Worm (Caenorhabditis elegans) whole organism, mixed stage, embryonic: ENCODE results near the gene R04E5.7.

ENCODE experiments used
- M03D4.4 ChIP-seq: sonication (generic microtip); optimal IDR thresholded peaks from 2 replicates; lab custom pipeline; 2017; ENCODE audit warnings: mild to moderate bottlenecking, missing genetic modification characterization, missing compliant biosample characterization
- blmp-1 ChIP-seq: fragments of 150-350 bp; optimal IDR thresholded peaks from 2 replicates; lab custom pipeline; 2014; ENCODE audit warnings: missing biosample characterization, missing genetic modification characterization
- ceh-39 ChIP-seq: fragments of 150-350 bp; optimal IDR thresholded peaks from 2 replicates; lab custom pipeline; 2014; ENCODE audit warnings: missing biosample characterization, missing genetic modification characterization
- ceh-43 ChIP-seq: fragments of 200-800 bp; sonication (Bioruptor generic); optimal IDR thresholded peaks from 2 replicates; lab custom pipeline; 2018; ENCODE audit warnings: mild to moderate bottlenecking, missing genetic modification characterization, moderate library complexity, missing compliant biosample characterization
- ces-1 ChIP-seq: fragments of 150-350 bp; optimal IDR thresholded peaks from 2 replicates; lab custom pipeline; 2014; ENCODE audit warnings: missing biosample characterization, missing genetic modification reagents, missing genetic modification characterization
- cnd-1 ChIP-seq: fragments of 200-800 bp; sonication (Bioruptor generic); optimal IDR thresholded peaks from 2 replicates; lab custom pipeline; 2018; ENCODE audit warnings: mild to moderate bottlenecking, missing genetic modification characterization, missing compliant biosample characterization
- drap-1 ChIP-seq: fragments of 200-800 bp; sonication (Bioruptor generic); optimal IDR thresholded peaks from 3 replicates; lab custom pipeline; 2018; ENCODE audit warnings: mild to moderate bottlenecking, missing genetic modification characterization, missing compliant biosample characterization
- elt-1 ChIP-seq: sonication (generic microtip); optimal IDR thresholded peaks from 2 replicates; lab custom pipeline; 2017; ENCODE audit warnings: missing genetic modification characterization, mild to moderate bottlenecking, missing compliant biosample characterization, antibody characterized with exemption, moderate library complexity, borderline replicate concordance; ENCODE audit not compliant: insufficient read depth
- elt-3 ChIP-seq: fragments of 150-350 bp; optimal IDR thresholded peaks from 2 replicates; lab custom pipeline; 2014; ENCODE audit warnings: missing biosample characterization, missing genetic modification characterization
- flh-1 ChIP-seq: fragments of 200-800 bp; sonication (Bioruptor generic); optimal IDR thresholded peaks from 2 replicates; lab custom pipeline; 2018; ENCODE audit warnings: mild to moderate bottlenecking, missing genetic modification characterization, moderate library complexity, missing compliant biosample characterization
- hlh-1 ChIP-seq: fragments of 150-350 bp; optimal IDR thresholded peaks from 2 replicates; lab custom pipeline; 2014; ENCODE audit warnings: missing biosample characterization, missing genetic modification reagents, missing genetic modification characterization
- lin-13 ChIP-seq: fragments of 150-350 bp; optimal IDR thresholded peaks from 2 replicates; lab custom pipeline; 2014; ENCODE audit warnings: missing biosample characterization, missing genetic modification characterization
- lin-32 ChIP-seq: fragments of 200-800 bp; sonication (Bioruptor generic); optimal IDR thresholded peaks from 2 replicates; lab custom pipeline; 2018; ENCODE audit warnings: mild to moderate bottlenecking, missing genetic modification characterization, missing compliant biosample characterization
- lsy-2 ChIP-seq: fragments of 150-350 bp; optimal IDR thresholded peaks from 2 replicates; lab custom pipeline; 2014; ENCODE audit warnings: missing biosample characterization, missing genetic modification characterization
- mab-5 ChIP-seq: fragments of 150-350 bp; optimal IDR thresholded peaks from 2 replicates; lab custom pipeline; 2014; ENCODE audit warnings: missing biosample characterization, missing genetic modification characterization
- mep-1 ChIP-seq: fragments of 150-350 bp; optimal IDR thresholded peaks from 2 replicates; lab custom pipeline; 2017; ENCODE audit warnings: missing biosample characterization, missing genetic modification reagents, missing genetic modification characterization, inconsistent platforms
- mls-2 ChIP-seq: sonication (generic microtip); optimal IDR thresholded peaks from 2 replicates; lab custom pipeline; 2016; ENCODE audit warnings: mild to moderate bottlenecking, missing genetic modification characterization, moderate library complexity, missing compliant biosample characterization
- nhr-12 ChIP-seq: fragments of 150-350 bp; optimal IDR thresholded peaks from 2 replicates; lab custom pipeline; 2014; ENCODE audit warnings: missing biosample characterization, missing genetic modification characterization
- nhr-2 ChIP-seq: fragments of 150-350 bp; optimal IDR thresholded peaks from 2 replicates; lab custom pipeline; 2014; ENCODE audit warnings: missing biosample characterization, missing genetic modification characterization
- nhr-237 ChIP-seq: fragments of 150-350 bp; optimal IDR thresholded peaks from 2 replicates; lab custom pipeline; 2014; ENCODE audit warnings: missing biosample characterization, missing genetic modification characterization
- nhr-28 ChIP-seq: fragments of 150-350 bp; optimal IDR thresholded peaks from 2 replicates; lab custom pipeline; 2014; ENCODE audit warnings: missing biosample characterization, missing genetic modification characterization
- nhr-76 ChIP-seq: sonication (generic microtip); optimal IDR thresholded peaks from 2 replicates; lab custom pipeline; 2017; ENCODE audit warnings: missing biosample characterization, missing genetic modification characterization
- pha-4 ChIP-seq: fragments of 150-350 bp; optimal IDR thresholded peaks from 2 replicates; lab custom pipeline; 2018; ENCODE audit warnings: missing biosample characterization, missing genetic modification reagents, missing genetic modification characterization
- sem-2 ChIP-seq: fragments of 200-800 bp; sonication (Bioruptor generic); optimal IDR thresholded peaks from 2 replicates; lab custom pipeline; 2018; ENCODE audit warnings: mild to moderate bottlenecking, missing genetic modification characterization, missing compliant biosample characterization
- snpc-4 ChIP-seq: fragments of 150-350 bp; optimal IDR thresholded peaks from 2 replicates; lab custom pipeline; 2014; ENCODE audit warnings: missing biosample characterization, missing genetic modification characterization
- sptf-1 ChIP-seq: sonication (generic microtip); optimal IDR thresholded peaks from 2 replicates; lab custom pipeline; 2017; ENCODE audit warnings: mild to moderate bottlenecking, missing genetic modification characterization, moderate library complexity, missing compliant biosample characterization
- tbx-8 ChIP-seq: fragments of 200-800 bp; sonication (Bioruptor generic); optimal IDR thresholded peaks from 2 replicates; lab custom pipeline; 2018; ENCODE audit warnings: mild to moderate bottlenecking, missing genetic modification characterization, moderate library complexity, missing compliant biosample characterization
- unc-120 ChIP-seq: sonication (generic microtip); optimal IDR thresholded peaks from 2 replicates; lab custom pipeline; 2017; ENCODE audit warnings: missing genetic modification characterization, missing compliant biosample characterization; ENCODE audit not compliant: poor library complexity, severe bottlenecking
- unc-39 ChIP-seq: fragments of 150-350 bp; optimal IDR thresholded peaks from 2 replicates; lab custom pipeline; 2014; ENCODE audit warnings: missing biosample characterization, missing genetic modification characterization
- unc-62 ChIP-seq: fragments of 150-350 bp; optimal IDR thresholded peaks from 2 replicates; lab custom pipeline; 2014; ENCODE audit warnings: missing biosample characterization, missing genetic modification reagents, missing genetic modification characterization
- zip-8 ChIP-seq: fragments of 150-350 bp; optimal IDR thresholded peaks from 2 replicates; lab custom pipeline; 2014; ENCODE audit warnings: missing biosample characterization, missing genetic modification characterization
- ztf-11 ChIP-seq: fragments of 150-350 bp; optimal IDR thresholded peaks from 2 replicates; lab custom pipeline; 2014; ENCODE audit warnings: missing biosample characterization, missing genetic modification characterization

The R04E5.7 gene

DNA sequence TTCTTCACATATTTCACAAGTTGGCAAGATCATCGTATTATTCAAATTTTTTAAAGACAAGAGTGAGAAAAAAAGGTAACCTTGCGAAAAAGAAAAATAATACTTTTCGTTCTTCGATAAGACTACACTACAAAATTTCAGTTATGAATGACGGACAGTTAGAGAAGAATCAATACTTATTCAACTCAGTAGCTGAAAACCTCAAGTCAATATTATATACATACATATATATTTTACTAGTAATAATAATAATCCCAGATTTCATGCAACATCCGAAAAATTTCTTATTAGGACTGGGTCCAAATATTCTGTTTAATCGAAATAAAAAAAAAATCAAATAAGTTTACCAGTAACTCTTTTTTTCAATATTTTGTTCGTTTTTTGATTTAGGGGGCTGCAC, 34.1 kb upstream of the R04E5.7 start, which contains the start of gene C28G1.6:
C28G1.6 (minus strand) TSS at position 101 of the 400 bp plus-strand sequence.
- TF ChIP-seq lin-13, result no peak
- TF ChIP-seq unc-62 (GFP tag; lab: Kevin White, UChicago), result no peak
- no peak for TF ChIP-seq lin-32 (GFP tag; lab: Kevin White, UChicago)
- no peak for TF ChIP-seq ztf-11
- no peak for TF ChIP-seq nhr-237 (tag; lab: Kevin White, UChicago)
- no peak for TF ChIP-seq tbx-8 (GFP tag; lab: Kevin White, UChicago)
- TF ChIP-seq lsy-2 (tag; lab: Kevin White, UChicago), result no peak
- no peak for TF ChIP-seq M03D4.4
- TF ChIP-seq drap-1 (GFP tag; lab: Kevin White, UChicago), result no peak
- TF ChIP-seq unc-39 (tag; lab: Kevin White, UChicago), result no peak
- TF ChIP-seq cnd-1, result no peak
- no peak for TF ChIP-seq ceh-39 (tag; lab: Kevin White, UChicago)
- no peak for TF ChIP-seq elt-1 (tag; lab: Kevin White, UChicago)
- TF ChIP-seq ceh-43 (GFP tag; lab: Kevin White, UChicago), result no peak
- no peak for TF ChIP-seq nhr-2

DNA sequence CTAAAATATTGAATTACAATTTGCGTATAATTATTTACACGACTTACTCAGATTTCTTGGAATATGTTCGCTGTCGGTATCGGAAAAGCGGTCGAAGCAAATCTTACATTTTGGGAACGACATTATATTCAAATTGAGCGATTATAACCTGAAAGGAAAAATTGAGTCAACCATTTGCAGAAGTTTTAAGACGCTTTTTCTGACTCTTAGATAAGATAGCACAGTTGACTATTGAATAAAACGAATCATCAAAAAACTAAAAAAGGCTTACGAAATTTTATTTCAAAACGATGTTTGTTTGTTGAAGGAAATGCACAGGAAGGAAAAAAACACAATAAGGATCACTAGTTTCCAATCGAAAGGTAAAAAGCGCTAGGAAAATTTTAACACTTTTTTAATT, 31.3 kb upstream of the R04E5.7 start, which contains the start of gene rcs-1:
rcs-1 (minus strand) TSS at position 176 of the 400 bp plus-strand sequence.
- TF ChIP-seq ces-1 (GFP tag; lab: Kevin White, UChicago) (no peak), nhr-237 (tag; lab: Kevin White, UChicago) (no peak), unc-62 (GFP tag; lab: Kevin White, UChicago) (no peak), blmp-1 (no peak), mls-2 (no peak), elt-3 (tag; lab: Kevin White, UChicago) (no peak), snpc-4 (tag; lab: Kevin White, UChicago) (no peak), nhr-12 (no peak), lin-13 (no peak), zip-8 (tag; lab: Kevin White, UChicago) (no peak), lsy-2 (tag; lab: Kevin White, UChicago) (no peak), mep-1 (tag; lab: Kevin White, UChicago) (no peak), unc-39 (tag; lab: Kevin White, UChicago) (no peak), ceh-43 (GFP tag; lab: Kevin White, UChicago) (no peak), unc-120 (tag; lab: Kevin White, UChicago) (no peak), drap-1 (GFP tag; lab: Kevin White, UChicago) (no peak), nhr-76 (tag; lab: Kevin White, UChicago) (no peak)

DNA sequence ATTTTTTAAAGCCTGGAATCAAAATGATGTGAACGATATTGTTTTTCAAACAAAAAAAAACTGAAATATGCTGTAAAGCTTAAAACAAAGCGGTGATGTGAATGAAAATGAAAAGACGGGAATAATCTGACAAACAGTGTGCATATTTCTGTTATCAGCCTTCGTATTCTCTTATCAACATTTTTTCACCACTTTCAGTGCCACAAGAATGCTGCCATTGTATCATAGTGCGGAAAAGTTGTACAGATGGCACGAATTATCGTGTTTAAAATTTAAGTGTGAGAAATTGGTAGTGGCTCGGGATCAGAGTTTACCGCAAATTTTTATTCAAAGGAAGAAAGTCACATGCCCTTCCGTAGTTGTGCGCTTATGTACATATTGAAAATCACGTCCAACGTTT, 27.4 kb upstream of the R04E5.7 start, which contains the start of gene ifd-1:
ifd-1 (minus strand) TSS at position 12 of the 400 bp plus-strand sequence.
- TF ChIP-seq pha-4 (tag; lab: Kevin White, UChicago), result no peak
- no peak for TF ChIP-seq elt-3 (tag; lab: Kevin White, UChicago)
- TF ChIP-seq hlh-1 (tag; lab: Kevin White, UChicago), result no peak
- no peak for TF ChIP-seq M03D4.4
- TF ChIP-seq nhr-28 (tag; lab: Kevin White, UChicago), result no peak
- no peak for TF ChIP-seq unc-120 (tag; lab: Kevin White, UChicago)
- TF ChIP-seq blmp-1, result no peak
- no peak for TF ChIP-seq lin-32 (GFP tag; lab: Kevin White, UChicago)
- TF ChIP-seq flh-1 (GFP tag; lab: Kevin White, UChicago), result no peak
- no peak for TF ChIP-seq zip-8 (tag; lab: Kevin White, UChicago)
- TF ChIP-seq mls-2, result no peak
- TF ChIP-seq sem-2 (GFP tag; lab: Kevin White, UChicago), result no peak
- TF ChIP-seq sptf-1, result no peak
- no peak for TF ChIP-seq nhr-12
- no peak for TF ChIP-seq ces-1 (GFP tag; lab: Kevin White, UChicago)
- TF ChIP-seq nhr-237 (tag; lab: Kevin White, UChicago), result no peak
- TF ChIP-seq lin-13, result no peak
- no peak for TF ChIP-seq nhr-76 (tag; lab: Kevin White, UChicago)
- TF ChIP-seq tbx-8 (GFP tag; lab: Kevin White, UChicago), result no peak
- no peak for TF ChIP-seq mep-1 (tag; lab: Kevin White, UChicago)
- TF ChIP-seq, all 35 proteins: peak for 0

DNA sequence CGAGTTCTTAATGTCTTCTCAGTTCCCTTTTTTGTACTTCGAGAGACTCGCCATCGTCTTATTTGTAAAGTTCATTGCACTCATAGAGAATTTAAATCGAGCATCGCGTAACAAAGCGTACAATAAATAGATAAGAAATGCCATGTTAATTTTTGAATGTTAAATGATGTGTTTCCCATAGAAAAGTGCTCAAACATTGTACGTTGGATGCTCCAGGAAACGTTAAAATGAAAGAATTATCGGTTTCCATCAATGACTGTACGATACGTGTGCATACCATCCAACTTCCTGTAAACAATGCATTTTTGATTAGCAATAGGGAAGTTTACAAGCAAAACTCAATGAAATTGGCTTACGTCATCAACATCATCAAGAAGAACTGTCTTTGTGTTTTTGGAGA, 23.6 kb upstream of the R04E5.7 start:
- TF ChIP-seq blmp-1 (no peak), mls-2 (no peak), mab-5 (no peak), snpc-4 (tag; lab: Kevin White, UChicago) (no peak), lin-32 (GFP tag; lab: Kevin White, UChicago) (no peak), hlh-1 (tag; lab: Kevin White, UChicago) (no peak), ztf-11 (no peak), elt-1 (tag; lab: Kevin White, UChicago) (no peak)
